Fruit fly (Drosophila melanogaster) whole organism, embryonic: Measurements from ENCODE around the gene CG6441.

Experiments used
- BtbVII ChIP-seq: fragments of 200-800 bp; sonication (Bioruptor generic); optimal IDR thresholded peaks from 3 replicates; lab custom pipeline; 2017; ENCODE audit warnings: missing biosample characterization, mild to moderate bottlenecking, missing genetic modification characterization
- CG10209 ChIP-seq: fragments of 200-800 bp; sonication (Bioruptor generic); optimal IDR thresholded peaks from 3 replicates; lab custom pipeline; 2017; ENCODE audit warnings: missing biosample characterization, mild to moderate bottlenecking, missing genetic modification characterization, missing genetic modification reagents
- CG12236 ChIP-seq: fragments of 200-800 bp; sonication (Bioruptor generic); optimal IDR thresholded peaks from 2 replicates; lab custom pipeline; 2016; ENCODE audit warnings: missing biosample characterization, missing genetic modification characterization
- CG12744 ChIP-seq: fragments of 200-800 bp; sonication (Bioruptor generic); optimal IDR thresholded peaks from 2 replicates; lab custom pipeline; 2016; ENCODE audit warnings: missing biosample characterization, missing genetic modification characterization
- CG13424 ChIP-seq: fragments of 200-800 bp; sonication (Bioruptor generic); optimal IDR thresholded peaks from 2 replicates; lab custom pipeline; 2019; ENCODE audit warnings: missing biosample characterization, mild to moderate bottlenecking, missing genetic modification characterization, moderate library complexity
- CG14860 ChIP-seq: fragments of 200-800 bp; sonication (Bioruptor generic); IDR thresholded peaks from 3 replicates; pipeline ENCODE4 v1.3.6; 2022; ENCODE audit warnings: missing biosample characterization, missing genetic modification characterization; ENCODE audit not compliant: partially characterized antibody
- CG15269 ChIP-seq: fragments of 200-800 bp; sonication (Bioruptor generic); optimal IDR thresholded peaks from 2 replicates; lab custom pipeline; 2018; ENCODE audit warnings: missing biosample characterization, mild to moderate bottlenecking, missing genetic modification characterization, moderate library complexity
- CG2678 ChIP-seq: fragments of 200-800 bp; sonication (Bioruptor generic); optimal IDR thresholded peaks from 3 replicates; lab custom pipeline; 2019; ENCODE audit warnings: missing biosample characterization, mild to moderate bottlenecking, missing genetic modification characterization, moderate library complexity
- CG3065 ChIP-seq: fragments of 200-800 bp; sonication (Bioruptor generic); optimal IDR thresholded peaks from 2 replicates; lab custom pipeline; 2016; ENCODE audit warnings: missing biosample characterization, missing genetic modification characterization
- CG32532 ChIP-seq: fragments of 200-800 bp; sonication (Bioruptor generic); IDR thresholded peaks from 2 replicates; pipeline ENCODE4 v1.3.6; 2022; ENCODE audit warnings: missing biosample characterization, missing genetic modification characterization
- CG32767 ChIP-seq: fragments of 200-800 bp; sonication (Bioruptor generic); IDR thresholded peaks from 2 replicates; pipeline ENCODE4 v1.3.6; 2022; ENCODE audit warnings: missing biosample characterization, missing genetic modification characterization
- CG32772 ChIP-seq: fragments of 200-800 bp; sonication (Bioruptor generic); IDR thresholded peaks from 2 replicates; pipeline ENCODE4 v1.3.6; 2022; ENCODE audit warnings: missing biosample characterization, missing genetic modification characterization
- CG34422 ChIP-seq: fragments of 200-800 bp; sonication (Bioruptor generic); IDR thresholded peaks from 3 replicates; pipeline ENCODE4 v1.3.6; 2022; ENCODE audit warnings: missing biosample characterization, missing genetic modification characterization
- CG4360 ChIP-seq: fragments of 200-800 bp; sonication (Bioruptor generic); IDR thresholded peaks from 2 replicates; pipeline ENCODE4 v1.3.6; 2022; ENCODE audit warnings: missing biosample characterization, missing genetic modification characterization
- CG7963 ChIP-seq: fragments of 200-800 bp; sonication (Bioruptor generic); IDR thresholded peaks from 3 replicates; pipeline ENCODE4 v1.3.6; 2022; ENCODE audit warnings: missing biosample characterization, missing genetic modification characterization; ENCODE audit not compliant: partially characterized antibody
- CG9797 ChIP-seq: fragments of 200-800 bp; sonication (Bioruptor generic); optimal IDR thresholded peaks from 3 replicates; lab custom pipeline; 2018; ENCODE audit warnings: missing biosample characterization, mild to moderate bottlenecking, missing genetic modification characterization
- Camta ChIP-seq: fragments of 200-800 bp; sonication (Bioruptor generic); optimal IDR thresholded peaks from 2 replicates; lab custom pipeline; 2016; ENCODE audit warnings: missing biosample characterization, missing genetic modification characterization
- D19A ChIP-seq: fragments of 200-800 bp; optimal IDR thresholded peaks from 3 replicates; lab custom pipeline; 2019; ENCODE audit warnings: missing biosample characterization, mild to moderate bottlenecking, missing genetic modification characterization, moderate library complexity
- Deaf1 ChIP-seq: fragments of 200-800 bp; optimal IDR thresholded peaks from 3 replicates; lab custom pipeline; 2019; ENCODE audit warnings: missing biosample characterization, mild to moderate bottlenecking, missing genetic modification characterization, moderate library complexity
- Dfd ChIP-seq, 2 experiments: fragments of >200 bp; optimal IDR thresholded peaks; 2 replicates each; lab custom pipeline; 2017; ENCODE audit warnings: missing biosample characterization in 2 of 2, missing genetic modification characterization in 2 of 2
- Doc2 ChIP-seq: fragments of 200-800 bp; sonication (Bioruptor generic); IDR thresholded peaks from 2 replicates; pipeline ENCODE4 v1.3.6; 2022; ENCODE audit warnings: missing biosample characterization, missing genetic modification characterization
- Doc3 ChIP-seq: fragments of 200-800 bp; sonication (Bioruptor generic); IDR thresholded peaks from 3 replicates; pipeline ENCODE4 v1.3.6; 2022; ENCODE audit warnings: missing biosample characterization, missing genetic modification characterization; ENCODE audit not compliant: partially characterized antibody
- E2f2 ChIP-seq: fragments of 200-800 bp; sonication (Bioruptor generic); IDR thresholded peaks from 2 replicates; pipeline ENCODE4 v1.3.6; 2022; ENCODE audit warnings: missing biosample characterization, missing genetic modification characterization
- H15 ChIP-seq: fragments of 200-800 bp; sonication (Bioruptor generic); IDR thresholded peaks from 3 replicates; pipeline ENCODE4 v1.3.6; 2022; ENCODE audit warnings: missing biosample characterization, missing genetic modification characterization
- HmgZ ChIP-seq: fragments of 200-800 bp; sonication (Bioruptor generic); optimal IDR thresholded peaks from 2 replicates; lab custom pipeline; 2018; ENCODE audit warnings: missing biosample characterization, mild to moderate bottlenecking, missing genetic modification characterization
- NfI ChIP-seq: fragments of 200-800 bp; sonication (Bioruptor generic); optimal IDR thresholded peaks from 3 replicates; lab custom pipeline; 2018; ENCODE audit warnings: missing biosample characterization, mild to moderate bottlenecking, missing genetic modification characterization, moderate library complexity
- Poxn ChIP-seq: fragments of 200-800 bp; sonication (Bioruptor generic); IDR thresholded peaks from 2 replicates; pipeline ENCODE4 v1.3.6; 2022; ENCODE audit warnings: missing biosample characterization, missing genetic modification characterization
- Sry-δ ChIP-seq: fragments of 200-800 bp; sonication (Bioruptor generic); optimal IDR thresholded peaks from 2 replicates; lab custom pipeline; 2016; ENCODE audit warnings: missing biosample characterization, missing genetic modification characterization
- Trl ChIP-seq, 3 experiments: fragments of >200 bp in 2 of 3; fragments of 200-800 bp in 1 of 3; sonication (Bioruptor generic) in 1 of 3; optimal IDR thresholded peaks; 2 replicates in 1 of 3; 3 replicates in 2 of 3; lab custom pipeline; 2016 to 2017; ENCODE audit warnings: missing biosample characterization in 1 of 3, missing genetic modification characterization in 1 of 3
- YL-1 ChIP-seq: fragments of 200-800 bp; sonication (Bioruptor generic); optimal IDR thresholded peaks from 3 replicates; lab custom pipeline; 2017; ENCODE audit warnings: missing biosample characterization, mild to moderate bottlenecking, missing genetic modification characterization
- ato ChIP-seq: fragments of 200-800 bp; sonication (Bioruptor generic); IDR thresholded peaks from 2 replicates; pipeline ENCODE4 v1.3.6; 2022; ENCODE audit warnings: missing biosample characterization, missing genetic modification characterization; ENCODE audit not compliant: partially characterized antibody
- bcd ChIP-seq: fragments of 200-800 bp; sonication (Bioruptor generic); optimal IDR thresholded peaks from 2 replicates; lab custom pipeline; 2017; ENCODE audit warnings: missing biosample characterization, mild to moderate bottlenecking, missing genetic modification characterization
- chm ChIP-seq: fragments of 200-800 bp; sonication (Bioruptor generic); IDR thresholded peaks from 2 replicates; pipeline ENCODE4 v1.3.6; 2022; ENCODE audit warnings: missing biosample characterization, missing genetic modification characterization
- cwo ChIP-seq: fragments of 200-800 bp; sonication (Bioruptor generic); optimal IDR thresholded peaks from 3 replicates; lab custom pipeline; 2017; ENCODE audit warnings: missing biosample characterization, missing genetic modification characterization, mild to moderate bottlenecking, moderate library complexity, missing genetic modification reagents
- dm ChIP-seq: fragments of 200-800 bp; sonication (Bioruptor generic); optimal IDR thresholded peaks from 3 replicates; lab custom pipeline; 2016; ENCODE audit warnings: missing biosample characterization, missing genetic modification characterization
- ems ChIP-seq: fragments of 200-800 bp; sonication (Bioruptor generic); optimal IDR thresholded peaks from 3 replicates; lab custom pipeline; 2016; ENCODE audit warnings: missing biosample characterization, missing genetic modification characterization
- fd102C ChIP-seq: fragments of 200-800 bp; sonication (Bioruptor generic); optimal IDR thresholded peaks from 2 replicates; lab custom pipeline; 2018; ENCODE audit warnings: missing biosample characterization, mild to moderate bottlenecking, missing genetic modification characterization, moderate library complexity
- kah ChIP-seq: fragments of 200-800 bp; sonication (Bioruptor generic); optimal IDR thresholded peaks from 2 replicates; lab custom pipeline; 2018; ENCODE audit warnings: missing biosample characterization, mild to moderate bottlenecking, missing genetic modification characterization
- kni ChIP-seq: fragments of 200-800 bp; sonication (Bioruptor generic); optimal IDR thresholded peaks from 3 replicates; lab custom pipeline; 2017; ENCODE audit warnings: mild to moderate bottlenecking, missing biosample characterization, missing genetic modification reagents, missing genetic modification characterization
- nerfin-1 ChIP-seq: fragments of 200-800 bp; sonication (Bioruptor generic); optimal IDR thresholded peaks from 3 replicates; lab custom pipeline; 2019; ENCODE audit warnings: missing biosample characterization, mild to moderate bottlenecking, missing genetic modification characterization, moderate library complexity
- sim ChIP-seq: fragments of 200-800 bp; sonication (Bioruptor generic); IDR thresholded peaks from 2 replicates; pipeline ENCODE4 v1.3.6; 2022; ENCODE audit warnings: missing biosample characterization, missing genetic modification characterization
- slou ChIP-seq: fragments of 200-800 bp; sonication (Bioruptor generic); optimal IDR thresholded peaks from 3 replicates; lab custom pipeline; 2016; ENCODE audit warnings: missing biosample characterization, missing genetic modification characterization
- stc ChIP-seq: fragments of 200-800 bp; sonication (Bioruptor generic); IDR thresholded peaks from 2 replicates; pipeline ENCODE4 v1.3.6; 2022; ENCODE audit warnings: missing biosample characterization, missing genetic modification characterization
- tgo ChIP-seq: fragments of 200-800 bp; sonication (Bioruptor generic); IDR thresholded peaks from 3 replicates; pipeline ENCODE4 v1.3.6; 2022; ENCODE audit warnings: missing biosample characterization, missing genetic modification characterization
- usp ChIP-seq: fragments of >200 bp; optimal IDR thresholded peaks from 2 replicates; lab custom pipeline; 2017; ENCODE audit warnings: missing biosample characterization, missing genetic modification characterization
- vvl ChIP-seq: fragments of 200-800 bp; sonication (Bioruptor generic); IDR thresholded peaks from 2 replicates; pipeline ENCODE4 v1.3.6; 2022; ENCODE audit warnings: missing biosample characterization, missing genetic modification characterization
- yki ChIP-seq: fragments of >200 bp; optimal IDR thresholded peaks from 3 replicates; lab custom pipeline; 2018

The CG6441 gene

dm6 chr2L:7494341-7495293 lies 20.1 kb downstream of the CG6441 start (continued):
- TF ChIP-seq dm (GFP tag; lab: Kevin White, UChicago) (no peak), Doc3 (GFP tag; lab: Robert Waterston, UW) (no peak), CG12236 (GFP tag; lab: Kevin White, UChicago) (no peak), CG10209 (GFP tag; lab: Kevin White, UChicago) (peak; percentile 48), Camta (GFP tag; lab: Kevin White, UChicago) (no peak), CG13424 (tag; lab: Kevin White, UChicago) (peak; percentile 66), H15 (GFP tag; lab: Robert Waterston, UW) (no peak), CG4360 (no peak), CG32772 (GFP tag; lab: Robert Waterston, UW) (no peak), CG32532 (GFP tag; lab: Robert Waterston, UW) (peak; percentile 31; the same call in 1 of the 2 replicates), HmgZ (tag; lab: Kevin White, UChicago) (peak; percentile 42), tgo (GFP tag; lab: Robert Waterston, UW) (peak; percentile 33; the same call in 1 of the 3 replicates), sim (no peak), CG32767 (GFP tag; lab: Robert Waterston, UW) (no peak), YL-1 (GFP tag; lab: Kevin White, UChicago) (no peak), usp (GFP tag; lab: Kevin White, UChicago) (no peak), ems (GFP tag; lab: Kevin White, UChicago) (no peak), Poxn (GFP tag; lab: Robert Waterston, UW) (0 out of 2 replicates have a peak, but pooled peaks have one; percentile 22), chm (GFP tag; lab: Robert Waterston, UW) (no peak)

DNA sequence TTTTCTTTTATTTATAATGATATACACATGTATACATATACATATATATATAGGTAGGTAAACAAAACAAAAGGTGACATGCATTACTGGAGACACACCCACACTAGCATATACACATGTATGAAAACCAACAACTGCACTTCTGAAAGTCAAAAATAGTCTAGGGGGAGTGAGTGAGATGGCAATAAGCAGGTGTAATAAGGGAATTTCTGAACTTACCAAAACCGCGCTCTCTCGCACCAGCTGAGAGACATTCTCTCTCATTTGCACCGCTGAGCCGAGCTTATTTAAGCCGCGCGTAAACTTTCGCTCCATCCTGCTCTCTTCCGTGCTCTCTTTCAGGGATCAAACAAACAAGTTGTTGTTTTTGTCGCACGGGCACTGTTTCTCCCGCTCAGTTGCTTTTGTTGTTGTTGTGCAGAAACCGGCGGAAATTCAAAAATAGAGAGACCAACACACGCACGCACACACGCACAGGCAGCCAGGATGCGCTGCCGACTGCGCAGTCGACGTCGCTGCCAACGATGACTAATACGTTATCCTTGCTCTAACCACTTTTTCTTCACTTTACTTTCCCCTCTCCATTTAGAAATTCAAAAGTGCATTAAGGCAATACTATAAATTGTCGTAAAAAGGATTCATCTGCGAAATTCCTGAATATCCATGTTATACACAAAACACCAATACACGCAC lies 20.9 kb downstream of the CG6441 start:
- TF ChIP-seq CG15269 (tag; lab: Kevin White, UChicago) = no peak
- TF ChIP-seq fd102C (GFP tag; lab: Kevin White, UChicago) = no peak
- no peak for TF ChIP-seq CG7963 (GFP tag; lab: Robert Waterston, UW)
- no peak for TF ChIP-seq CG32767 (GFP tag; lab: Robert Waterston, UW)
- no peak for TF ChIP-seq Doc2 (GFP tag; lab: Robert Waterston, UW)
- TF ChIP-seq Dfd (GFP tag; optimal IDR thresholded peaks at IDR 0.05; lab: Kevin White, UChicago) = no peak
- no peak for TF ChIP-seq CG14860 (GFP tag; lab: Robert Waterston, UW)
- no peak for TF ChIP-seq E2f2 (GFP tag; lab: Robert Waterston, UW)
- no peak for TF ChIP-seq CG9797 (GFP tag; lab: Kevin White, UChicago)
- TF ChIP-seq CG2678 (tag; lab: Kevin White, UChicago) = no peak
- TF ChIP-seq bcd (GFP tag; lab: Kevin White, UChicago) = no peak
- TF ChIP-seq Trl (optimal IDR thresholded peaks at IDR 0.05; lab: Kevin White, UChicago) = peak; percentile 72 to 79
- TF ChIP-seq Trl (GFP tag; optimal IDR thresholded peaks at IDR 0.05; lab: Kevin White, UChicago) = no peak
- peak; percentile 68 for TF ChIP-seq nerfin-1 (tag; lab: Kevin White, UChicago)
- no peak for TF ChIP-seq cwo
- TF ChIP-seq CG34422 (GFP tag; lab: Robert Waterston, UW) = no peak
- TF ChIP-seq CG3065 (GFP tag; lab: Kevin White, UChicago) = no peak
- no peak for TF ChIP-seq NfI (GFP tag; lab: Kevin White, UChicago)
- TF ChIP-seq yki = peak; percentile 58
- peak; percentile 46; the same call in 1 of the 2 replicates for TF ChIP-seq vvl
- TF ChIP-seq D19A (tag; lab: Kevin White, UChicago) = no peak
- TF ChIP-seq kah (GFP tag; lab: Kevin White, UChicago) = peak; percentile 38
- TF ChIP-seq stc (GFP tag; lab: Robert Waterston, UW) = 0 out of 2 replicates have a peak, but pooled peaks have one; percentile 25
- TF ChIP-seq Sry-δ (GFP tag; lab: Kevin White, UChicago) = no peak
- TF ChIP-seq slou (GFP tag; lab: Kevin White, UChicago) = no peak
- TF ChIP-seq kni = no peak
- TF ChIP-seq Deaf1 (tag; lab: Kevin White, UChicago) = no peak
- TF ChIP-seq ato (GFP tag; lab: Robert Waterston, UW) = no peak
- TF ChIP-seq BtbVII = no peak
- no peak for TF ChIP-seq CG12744 (GFP tag; lab: Kevin White, UChicago)
